Fruit fly (Drosophila melanogaster): ENCODE data around the gene REPTOR-BP.

Gene REPTOR-BP

DNA sequence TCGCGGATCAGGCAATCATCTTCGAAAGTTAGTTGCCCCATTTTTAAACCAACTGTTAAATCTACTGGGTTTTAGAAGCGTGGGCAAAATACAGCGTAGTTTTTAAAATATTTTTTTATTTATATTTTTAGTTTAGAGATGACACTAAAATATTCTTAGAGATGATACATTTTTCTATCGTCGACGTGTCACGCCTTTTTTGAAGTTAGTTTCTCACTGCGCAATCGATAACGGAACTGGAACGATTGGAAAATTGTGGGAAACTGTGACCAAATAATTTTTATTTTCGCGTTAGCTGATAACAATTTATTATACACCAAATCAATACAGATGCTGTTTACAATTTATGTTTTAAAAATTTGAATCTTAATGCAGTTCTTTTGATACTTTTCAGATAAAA, 14.7 kb downstream of the REPTOR-BP start, which contains the start of gene Utx:
Gene Utx (minus strand): TSS at position 154 of the 400 bp plus-strand sequence.
- TF ChIP-seq esn (GFP tag; optimal IDR thresholded peaks at IDR 0.05) (peak; percentile 14), CG8319 (GFP tag; optimal IDR thresholded peaks at IDR 0.05) (no peak), CG3032 (tag; optimal IDR thresholded peaks at IDR 0.05) (peak; percentile 19), CG9139 (GFP tag; optimal IDR thresholded peaks at IDR 0.05) (no peak), Eip93F (GFP tag; optimal IDR thresholded peaks at IDR 0.05) (peak; percentile 1), CG31627 (GFP tag; optimal IDR thresholded peaks at IDR 0.05) (peak; percentile 0), CG10631 (GFP tag; optimal IDR thresholded peaks at IDR 0.05) (no peak), lz (GFP tag; optimal IDR thresholded peaks at IDR 0.05) (peak; percentile 12)

DNA sequence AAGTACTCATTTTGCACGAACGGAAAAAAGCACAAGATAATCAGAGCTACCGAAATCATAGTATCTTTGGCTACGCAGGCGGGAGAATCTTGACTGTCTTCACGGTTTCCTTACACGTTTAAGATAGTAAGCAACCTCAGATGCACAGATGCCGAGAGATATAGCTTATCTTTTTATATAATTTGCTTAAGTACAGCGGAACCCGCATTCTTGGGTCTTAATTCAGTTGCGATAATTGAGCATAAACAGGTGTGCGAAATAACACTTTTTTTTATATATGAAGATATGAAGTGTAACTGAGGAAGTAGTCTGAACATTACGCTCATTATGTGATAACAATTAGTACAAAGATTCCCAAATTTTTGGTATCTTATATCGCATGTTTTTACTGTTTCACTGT, 16.8 kb downstream of the REPTOR-BP start, which contains the start of gene CG34043:
Gene CG34043 (minus strand): TSS at position 101 of the 400 bp plus-strand sequence.
- no peak for TF ChIP-seq Sox15 (GFP tag; optimal IDR thresholded peaks at IDR 0.05)
- TF ChIP-seq fd59A (GFP tag; optimal IDR thresholded peaks at IDR 0.05) = no peak
- no peak for TF ChIP-seq CG8319 (GFP tag; optimal IDR thresholded peaks at IDR 0.05)
- no peak for TF ChIP-seq Hr38 (GFP tag; optimal IDR thresholded peaks at IDR 0.05)
- TF ChIP-seq fkh (GFP tag; optimal IDR thresholded peaks at IDR 0.05) = no peak
- no peak for TF ChIP-seq salr (GFP tag; optimal IDR thresholded peaks at IDR 0.05)
- no peak for TF ChIP-seq acj6 (GFP tag; optimal IDR thresholded peaks at IDR 0.05)
- TF ChIP-seq Met (GFP tag; optimal IDR thresholded peaks at IDR 0.05) = no peak
- TF ChIP-seq Eip93F (GFP tag; optimal IDR thresholded peaks at IDR 0.05) = no peak
- no peak for TF ChIP-seq CG11294 (GFP tag; IDR thresholded peaks at IDR 0.05)
- TF ChIP-seq OdsH (GFP tag; optimal IDR thresholded peaks at IDR 0.05) = no peak
- no peak for TF ChIP-seq net (GFP tag; optimal IDR thresholded peaks at IDR 0.05)

dm6 chr2L:10291276-10291675, 27.4 kb downstream of the REPTOR-BP start:
- TF ChIP-seq CG10631 (GFP tag; optimal IDR thresholded peaks at IDR 0.05) (no peak), CG11294 (GFP tag; IDR thresholded peaks at IDR 0.05) (no peak), CG6854 (GFP tag; optimal IDR thresholded peaks at IDR 0.05) (no peak), OdsH (GFP tag; optimal IDR thresholded peaks at IDR 0.05) (no peak), Hr4 (GFP tag; optimal IDR thresholded peaks at IDR 0.05) (no peak), acj6 (GFP tag; optimal IDR thresholded peaks at IDR 0.05) (no peak), Smox (GFP tag; optimal IDR thresholded peaks at IDR 0.05) (no peak), CG15336 (GFP tag; IDR thresholded peaks at IDR 0.05) (no peak), CG11902 (GFP tag; optimal IDR thresholded peaks at IDR 0.05) (no peak), fd59A (GFP tag; optimal IDR thresholded peaks at IDR 0.05) (no peak), Hr38 (GFP tag; optimal IDR thresholded peaks at IDR 0.05) (no peak), dsx (GFP tag; optimal IDR thresholded peaks at IDR 0.05; ENCODE audit: poor library complexity, severe bottlenecking) (no peak), pdm3 (GFP tag; optimal IDR thresholded peaks at IDR 0.05) (no peak), achi (GFP tag; optimal IDR thresholded peaks at IDR 0.05) (no peak), Sox15 (GFP tag; optimal IDR thresholded peaks at IDR 0.05) (no peak)

DNA sequence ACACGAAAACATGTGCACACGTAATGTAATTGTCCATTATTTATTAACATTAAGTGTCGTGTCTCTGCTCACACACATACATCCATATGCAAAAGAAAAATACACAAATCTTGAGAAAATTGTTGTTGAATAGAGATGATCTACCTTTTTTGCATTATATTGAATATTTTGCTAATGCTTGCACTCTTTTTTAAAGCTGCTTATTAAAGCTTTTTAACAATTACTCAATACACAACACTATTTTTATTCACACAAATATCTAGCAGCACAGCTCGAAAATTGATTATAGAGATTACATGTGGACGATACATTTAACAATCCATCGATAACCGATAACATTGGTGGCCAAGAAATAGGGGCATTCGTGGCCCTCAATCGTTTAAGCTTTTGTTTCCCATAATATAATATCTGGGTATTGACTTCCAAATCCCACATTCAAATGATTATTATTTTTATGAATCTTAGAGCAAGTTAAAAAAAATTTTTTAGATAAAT, 28.2 kb downstream of the REPTOR-BP start, which contains the start of gene Ufd4:
Gene Ufd4 (minus strand): TSS at position 300 of the 495 bp plus-strand sequence.
- no peak for TF ChIP-seq CG6163 (GFP tag; IDR thresholded peaks at IDR 0.05)
- no peak for TF ChIP-seq Sox102F (GFP tag; optimal IDR thresholded peaks at IDR 0.05)
- no peak for TF ChIP-seq CG1621 (tag; optimal IDR thresholded peaks at IDR 0.05)
- TF ChIP-seq Met (GFP tag; optimal IDR thresholded peaks at IDR 0.05) = no peak
- no peak for TF ChIP-seq CG3919 (GFP tag; optimal IDR thresholded peaks at IDR 0.05)
- no peak for TF ChIP-seq CG6854 (GFP tag; optimal IDR thresholded peaks at IDR 0.05)
- no peak for TF ChIP-seq Eip75B (GFP tag; optimal IDR thresholded peaks at IDR 0.05)
- TF ChIP-seq Eip93F (GFP tag; optimal IDR thresholded peaks at IDR 0.05) = no peak
- no peak for TF ChIP-seq Hr38 (GFP tag; optimal IDR thresholded peaks at IDR 0.05)
- no peak for TF ChIP-seq spab (GFP tag; optimal IDR thresholded peaks at IDR 0.05)
- no peak for TF ChIP-seq CG10669 (GFP tag; optimal IDR thresholded peaks at IDR 0.05)
- TF ChIP-seq CG32006 (GFP tag; optimal IDR thresholded peaks at IDR 0.05) = no peak
- TF ChIP-seq CG7368 (GFP tag; optimal IDR thresholded peaks at IDR 0.05) = no peak
- no peak for TF ChIP-seq CG8319 (GFP tag; optimal IDR thresholded peaks at IDR 0.05)
- no peak for TF ChIP-seq CG4318 (GFP tag; optimal IDR thresholded peaks at IDR 0.05)
- no peak for TF ChIP-seq CG6276 (GFP tag; optimal IDR thresholded peaks at IDR 0.05)
- no peak for TF ChIP-seq Blimp-1 (GFP tag; optimal IDR thresholded peaks at IDR 0.05)
- no peak for TF ChIP-seq ss (GFP tag; optimal IDR thresholded peaks at IDR 0.05)
- TF ChIP-seq fd85E (GFP tag; optimal IDR thresholded peaks at IDR 0.05) = peak; percentile 7
- no peak for TF ChIP-seq CG16779 (tag; optimal IDR thresholded peaks at IDR 0.05)
- TF ChIP-seq cyc (GFP tag; optimal IDR thresholded peaks at IDR 0.05) = no peak
- no peak for TF ChIP-seq CG8632 (GFP tag; optimal IDR thresholded peaks at IDR 0.05)
- TF ChIP-seq svp (GFP tag) = no peak
- TF ChIP-seq Gug (GFP tag; IDR thresholded peaks at IDR 0.05) = no peak
- no peak for TF ChIP-seq OdsH (GFP tag; optimal IDR thresholded peaks at IDR 0.05)
- TF ChIP-seq Eip78C (GFP tag) = no peak
